Worm (Caenorhabditis elegans) whole organism, young adult: ENCODE measurements around the gene F16B12.6.
A peak's percentile ranks its signal among the peaks of the same experiment; 100 is the strongest.

Experiments
- F10E7.11 ChIP-seq: sonication (generic microtip); optimal IDR thresholded peaks from 2 replicates; lab custom pipeline; 2017; ENCODE audit warnings: mild to moderate bottlenecking, missing genetic modification characterization, moderate library complexity, missing compliant biosample characterization
- F33H1.4 ChIP-seq: fragments of 200-800 bp; sonication (Bioruptor generic); IDR thresholded peaks from 2 replicates; pipeline ENCODE4 v1.3.6; 2022; ENCODE audit warnings: missing genetic modification reagents, missing genetic modification characterization, missing compliant biosample characterization
- F39B2.1 ChIP-seq: fragments of 200-800 bp; sonication (Bioruptor generic); IDR thresholded peaks from 2 replicates; pipeline ENCODE4 v1.3.6; 2022; ENCODE audit warnings: missing genetic modification reagents, missing genetic modification characterization, missing compliant biosample characterization
- F55B11.4 ChIP-seq: sonication (generic microtip); optimal IDR thresholded peaks from 2 replicates; lab custom pipeline; 2016; ENCODE audit warnings: missing compliant biosample characterization, missing genetic modification characterization, borderline replicate concordance; ENCODE audit not compliant: insufficient read depth
- F57C9.4 ChIP-seq: sonication (generic microtip); optimal IDR thresholded peaks from 2 replicates; lab custom pipeline; 2017; ENCODE audit warnings: mild to moderate bottlenecking, missing genetic modification characterization, missing compliant biosample characterization
- Y79H2A.3 ChIP-seq: fragments of 200-800 bp; sonication (Bioruptor generic); conservative IDR thresholded peaks from 2 replicates; pipeline ENCODE4 v1.3.6; 2022; ENCODE audit warnings: missing genetic modification reagents, missing genetic modification characterization, missing compliant biosample characterization
- akir-1 ChIP-seq: fragments of 200-800 bp; sonication (Bioruptor generic); optimal IDR thresholded peaks from 2 replicates; lab custom pipeline; 2018; ENCODE audit warnings: mild to moderate bottlenecking, missing genetic modification characterization, moderate library complexity, missing compliant biosample characterization
- aptf-3 ChIP-seq: fragments of 200-800 bp; sonication (Bioruptor generic); IDR thresholded peaks from 2 replicates; pipeline ENCODE4 v1.3.6; 2022; ENCODE audit warnings: missing genetic modification characterization, missing compliant biosample characterization
- attf-5 ChIP-seq: fragments of 200-800 bp; sonication (Bioruptor generic); optimal IDR thresholded peaks from 2 replicates; lab custom pipeline; 2018; ENCODE audit warnings: mild to moderate bottlenecking, missing genetic modification characterization, missing compliant biosample characterization
- bed-1 ChIP-seq: fragments of 200-800 bp; sonication (Bioruptor generic); IDR thresholded peaks from 2 replicates; pipeline ENCODE4 v1.3.6; 2022; ENCODE audit warnings: missing genetic modification reagents, missing genetic modification characterization, missing compliant biosample characterization
- ceh-100 ChIP-seq: fragments of 200-800 bp; sonication (Bioruptor generic); IDR thresholded peaks from 2 replicates; pipeline ENCODE4 v1.3.6; 2022; ENCODE audit warnings: missing genetic modification reagents, missing genetic modification characterization, missing compliant biosample characterization
- ceh-40 ChIP-seq: fragments of 200-800 bp; sonication (Bioruptor generic); IDR thresholded peaks from 2 replicates; pipeline ENCODE4 v1.3.6; 2022; ENCODE audit warnings: missing genetic modification characterization, missing compliant biosample characterization
- dox-1 ChIP-seq: fragments of 200-800 bp; sonication (Bioruptor generic); IDR thresholded peaks from 2 replicates; pipeline ENCODE4 v1.3.6; 2022; ENCODE audit warnings: missing genetic modification reagents, missing genetic modification characterization, missing compliant biosample characterization
- efl-1 ChIP-seq: fragments of 150-350 bp; optimal IDR thresholded peaks from 2 replicates; lab custom pipeline; 2014; ENCODE audit warnings: missing biosample characterization, missing genetic modification reagents, missing genetic modification characterization
- egl-18 ChIP-seq: fragments of 200-800 bp; sonication (Bioruptor generic); IDR thresholded peaks from 2 replicates; pipeline ENCODE4 v1.3.6; 2022; ENCODE audit warnings: missing genetic modification reagents, missing genetic modification characterization, missing compliant biosample characterization
- hmg-1.2 ChIP-seq: fragments of 200-800 bp; sonication (Bioruptor generic); IDR thresholded peaks from 2 replicates; pipeline ENCODE4 v1.3.6; 2022; ENCODE audit warnings: missing genetic modification reagents, missing genetic modification characterization, missing compliant biosample characterization
- let-526 ChIP-seq: fragments of 200-800 bp; sonication (Bioruptor generic); IDR thresholded peaks from 2 replicates; pipeline ENCODE4 v1.3.6; 2022; ENCODE audit warnings: missing genetic modification reagents, missing genetic modification characterization, missing compliant biosample characterization
- lin-40 ChIP-seq: sonication (generic microtip); optimal IDR thresholded peaks from 2 replicates; lab custom pipeline; 2016; ENCODE audit warnings: missing genetic modification characterization, mild to moderate bottlenecking, missing compliant biosample characterization, missing genotype, missing genetic modification reagents
- madf-10 ChIP-seq: sonication (generic microtip); optimal IDR thresholded peaks from 2 replicates; lab custom pipeline; 2016; ENCODE audit warnings: mild to moderate bottlenecking, missing genetic modification characterization, missing compliant biosample characterization
- madf-3 ChIP-seq: fragments of 200-800 bp; sonication (Bioruptor generic); IDR thresholded peaks from 2 replicates; pipeline ENCODE4 v1.3.6; 2022; ENCODE audit warnings: missing genetic modification reagents, missing genetic modification characterization, missing compliant biosample characterization
- madf-6 ChIP-seq: fragments of 200-800 bp; sonication (Bioruptor generic); IDR thresholded peaks from 2 replicates; pipeline ENCODE4 v1.3.6; 2022; ENCODE audit warnings: missing genetic modification reagents, missing genetic modification characterization, missing compliant biosample characterization
- nhr-80 ChIP-seq: sonication (generic microtip); optimal IDR thresholded peaks from 2 replicates; lab custom pipeline; 2016; ENCODE audit warnings: missing genetic modification characterization, missing compliant biosample characterization
- rpc-1 ChIP-seq, 2 experiments: fragments of 150-350 bp in 1 of 2; sonication (generic microtip) in 1 of 2; optimal IDR thresholded peaks; 2 replicates each; lab custom pipeline; 2014 to 2018; ENCODE audit warnings: missing biosample characterization in 1 of 2, missing genetic modification characterization in 1 of 2, missing genetic modification reagents in 1 of 2, missing genotype in 1 of 2
- snpc-1.3 ChIP-seq: sonication (generic microtip); optimal IDR thresholded peaks from 2 replicates; lab custom pipeline; 2017; ENCODE audit warnings: missing genetic modification characterization, mild to moderate bottlenecking, missing compliant biosample characterization, antibody characterized with exemption, moderate library complexity, missing genotype, missing genetic modification reagents; ENCODE audit not compliant: insufficient read depth
- snpc-4 ChIP-seq, 5 experiments: fragments of 150-350 bp in 1 of 5; sonication (generic microtip) in 4 of 5; optimal IDR thresholded peaks; 2 replicates each; lab custom pipeline; 2014 to 2018; ENCODE audit warnings: missing genetic modification characterization in 5 of 5, missing biosample characterization in 3 of 5, antibody characterized with exemption in 2 of 5, mild to moderate bottlenecking in 2 of 5, missing compliant biosample characterization in 2 of 5, missing genotype in 2 of 5, moderate library complexity in 2 of 5, missing genetic modification reagents in 1 of 5
- somi-1 ChIP-seq: fragments of 200-800 bp; sonication (Bioruptor generic); optimal IDR thresholded peaks from 2 replicates; lab custom pipeline; 2018; ENCODE audit warnings: mild to moderate bottlenecking, missing genetic modification characterization, missing compliant biosample characterization
- zfh-2 ChIP-seq: fragments of 200-800 bp; sonication (Bioruptor generic); conservative IDR thresholded peaks from 2 replicates; pipeline ENCODE4 v1.3.6; 2022; ENCODE audit warnings: missing genetic modification reagents, missing genetic modification characterization, missing compliant biosample characterization
- ztf-3 ChIP-seq: fragments of 200-800 bp; sonication (Bioruptor generic); optimal IDR thresholded peaks from 2 replicates; lab custom pipeline; 2018; ENCODE audit warnings: mild to moderate bottlenecking, missing genetic modification characterization, missing compliant biosample characterization
- ztf-6 ChIP-seq: fragments of 200-800 bp; sonication (Bioruptor generic); IDR thresholded peaks from 2 replicates; pipeline ENCODE4 v1.3.6; 2022; ENCODE audit warnings: missing genetic modification reagents, missing genetic modification characterization, missing compliant biosample characterization

F16B12.6 gene

ce11 chrX:14118762-14119161, 16.6 kb downstream of the F16B12.6 start:
- TF ChIP-seq ceh-100 (GFP tag; lab: Robert Waterston, UW) = no peak
- no peak for TF ChIP-seq aptf-3 (GFP tag; lab: Robert Waterston, UW)
- TF ChIP-seq snpc-4 (GFP tag; optimal IDR thresholded peaks at IDR 0.05; lab: Kevin White, UChicago) = no peak
- peak in 1 of 4 experiments; percentile 65 for TF ChIP-seq snpc-4 (tag; optimal IDR thresholded peaks at IDR 0.05; lab: Kevin White, UChicago)
- TF ChIP-seq madf-3 (GFP tag; lab: Robert Waterston, UW) = no peak
- TF ChIP-seq F33H1.4 (GFP tag; lab: Robert Waterston, UW) = no peak
- no peak for TF ChIP-seq bed-1
- no peak for TF ChIP-seq F57C9.4 (tag; lab: Kevin White, UChicago)
- TF ChIP-seq F55B11.4 (tag; lab: Kevin White, UChicago) = no peak
- TF ChIP-seq rpc-1 (optimal IDR thresholded peaks at IDR 0.05; lab: Kevin White, UChicago) = no peak
- TF ChIP-seq rpc-1 (tag; optimal IDR thresholded peaks at IDR 0.05; lab: Kevin White, UChicago) = no peak
- TF ChIP-seq ceh-40 (GFP tag; lab: Robert Waterston, UW) = no peak
- no peak for TF ChIP-seq F39B2.1
- TF ChIP-seq hmg-1.2 (GFP tag; lab: Robert Waterston, UW) = peak; percentile 6; the same call in 1 of the 2 replicates
- no peak for TF ChIP-seq egl-18 (GFP tag; lab: Robert Waterston, UW)
- TF ChIP-seq let-526 (GFP tag; lab: Robert Waterston, UW) = no peak
- no peak for TF ChIP-seq F10E7.11 (tag; lab: Kevin White, UChicago)
- no peak for TF ChIP-seq dox-1 (GFP tag; lab: Robert Waterston, UW)
- TF ChIP-seq akir-1 (GFP tag; lab: Kevin White, UChicago) = no peak

- no peak for TF ChIP-seq F10E7.11 (tag; lab: Kevin White, UChicago)
- peak; percentile 12; the same call in 1 of the 2 replicates for TF ChIP-seq hmg-1.2 (GFP tag; lab: Robert Waterston, UW)
These were observed 23.8 kb downstream of the F16B12.6 start, which contains the start of gene F28H6.6 for ce11 chrX:14125870-14126269. Gene F28H6.6, minus strand, starts transcription at chrX:14125879.

- TF ChIP-seq ztf-6 (GFP tag; lab: Robert Waterston, UW) = no peak
- TF ChIP-seq attf-5 = peak; percentile 10
- TF ChIP-seq nhr-80 = peak; percentile 37
- TF ChIP-seq efl-1 (GFP tag; lab: Kevin White, UChicago) = peak; percentile 42
- TF ChIP-seq madf-10 (tag; lab: Kevin White, UChicago) = peak; percentile 25
- TF ChIP-seq zfh-2 (GFP tag; lab: Robert Waterston, UW) = peak; percentile 92
- 0 out of 2 replicates have a peak, but pooled peaks have one; percentile 26 for TF ChIP-seq madf-6 (GFP tag; lab: Robert Waterston, UW)
- peak; percentile 65 for TF ChIP-seq dox-1 (GFP tag; lab: Robert Waterston, UW)
- TF ChIP-seq Y79H2A.3 (GFP tag; lab: Robert Waterston, UW) = no peak
- peak; percentile 80; the same call in 1 of the 2 replicates for TF ChIP-seq hmg-1.2 (GFP tag; lab: Robert Waterston, UW)
- TF ChIP-seq ztf-3 (GFP tag; lab: Kevin White, UChicago) = no peak
These were observed 25.3 kb downstream of the F16B12.6 start, which contains the start of gene F28H6.4 for ce11 chrX:14127291-14127922. Gene F28H6.4, plus strand, starts transcription at chrX:14127872.

ce11 chrX:14131476-14131875, 29.4 kb downstream of the F16B12.6 start:
- no peak for TF ChIP-seq snpc-1.3 (tag; lab: Kevin White, UChicago)
- no peak for TF ChIP-seq somi-1 (GFP tag; lab: Kevin White, UChicago)
- no peak for TF ChIP-seq lin-40 (tag; lab: Kevin White, UChicago)
- TF ChIP-seq, all 124 proteins: peak for 0
